Worm (Caenorhabditis elegans): ENCODE measurements around the gene nhr-21.

nhr-21 gene

ce11 chrII:7319471-7319870, 19.6 kb upstream of the nhr-21 start (continued):
- TF ChIP-seq cebp-2 (GFP tag; IDR thresholded peaks at IDR 0.05) (no peak), T26A5.8 (tag; optimal IDR thresholded peaks at IDR 0.05) (no peak), F57C9.4 (tag; optimal IDR thresholded peaks at IDR 0.05) (peak; percentile 19), mxl-1 (tag; optimal IDR thresholded peaks at IDR 0.05) (no peak), tlf-1 (GFP tag; optimal IDR thresholded peaks at IDR 0.05) (no peak), lsl-1 (GFP tag; optimal IDR thresholded peaks at IDR 0.05) (no peak), efl-1 (GFP tag; optimal IDR thresholded peaks at IDR 0.05) (no peak), F52B5.7 (tag; optimal IDR thresholded peaks at IDR 0.05) (peak; percentile 90), Y95B8A.8 (GFP tag; IDR thresholded peaks at IDR 0.05) (no peak), ccch-3 (GFP tag; optimal IDR thresholded peaks at IDR 0.05) (no peak), chd-7 (tag; optimal IDR thresholded peaks at IDR 0.05) (peak; percentile 78), ceh-40 (GFP tag; IDR thresholded peaks at IDR 0.05) (no peak), Y56A3A.18 (GFP tag; IDR thresholded peaks at IDR 0.05) (no peak), ceh-100 (GFP tag; IDR thresholded peaks at IDR 0.05) (peak; percentile 46; the same call in 1 of the 2 replicates), dpl-1 (GFP tag; optimal IDR thresholded peaks at IDR 0.05) (no peak), F55B11.4 (tag; optimal IDR thresholded peaks at IDR 0.05; ENCODE audit: borderline replicate concordance, insufficient read depth) (no peak), rec-8 (tag; optimal IDR thresholded peaks at IDR 0.05) (no peak), F57A8.1 (GFP tag; optimal IDR thresholded peaks at IDR 0.05) (no peak), zim-3 (tag; optimal IDR thresholded peaks at IDR 0.05) (peak; percentile 86), lin-40 (tag; optimal IDR thresholded peaks at IDR 0.05) (no peak), let-607 (tag; optimal IDR thresholded peaks at IDR 0.05) (no peak), B0019.2 (GFP tag; conservative IDR thresholded peaks at IDR 0.05) (no peak), nhr-27 (tag; optimal IDR thresholded peaks at IDR 0.05) (no peak), aptf-3 (GFP tag; IDR thresholded peaks at IDR 0.05) (0 out of 2 replicates have a peak, but pooled peaks have one; percentile 82), attf-3 (GFP tag; conservative IDR thresholded peaks at IDR 0.05) (no peak), ztf-3 (GFP tag; optimal IDR thresholded peaks at IDR 0.05) (no peak), ceh-58 (GFP tag; IDR thresholded peaks at IDR 0.05) (no peak), Y79H2A.3 (GFP tag; conservative IDR thresholded peaks at IDR 0.05) (no peak), rcor-1 (GFP tag; IDR thresholded peaks at IDR 0.05) (no peak), ztf-25 (GFP tag; IDR thresholded peaks at IDR 0.05) (0 out of 2 replicates have a peak, but pooled peaks have one; percentile 23), C06A6.2 (GFP tag; conservative IDR thresholded peaks at IDR 0.05) (no peak), mes-4 (tag; optimal IDR thresholded peaks at IDR 0.05) (no peak), lin-26 (GFP tag; IDR thresholded peaks at IDR 0.05) (no peak), nfyb-1 (GFP tag; IDR thresholded peaks at IDR 0.05) (peak; percentile 51; the same call in 1 of the 2 replicates), Y53G8AR.9 (GFP tag; conservative IDR thresholded peaks at IDR 0.05) (no peak), snpc-1.3 (tag; optimal IDR thresholded peaks at IDR 0.05; ENCODE audit: insufficient read depth) (no peak), ama-1 (optimal IDR thresholded peaks at IDR 0.05) (no peak), ama-1 (GFP tag; optimal IDR thresholded peaks at IDR 0.05) (peak in 1 of 2 experiments; percentile 25), F23B12.7 (tag; optimal IDR thresholded peaks at IDR 0.05; ENCODE audit: insufficient read depth) (no peak), F49E8.2 (tag; optimal IDR thresholded peaks at IDR 0.05; ENCODE audit: insufficient read depth) (no peak), mcd-1 (GFP tag; IDR thresholded peaks at IDR 0.05) (no peak), sea-2 (GFP tag; IDR thresholded peaks at IDR 0.05) (no peak), hsf-1 (GFP tag; IDR thresholded peaks at IDR 0.05) (no peak)
